Worm (Caenorhabditis elegans) whole organism, midembryonic: Measurements from ENCODE around the gene F14D7.3.

Source experiments
- T22C8.4 ChIP-seq: fragments of 200-800 bp; sonication (Bioruptor generic); IDR thresholded peaks from 2 replicates; pipeline ENCODE4 v1.3.6; 2022; ENCODE audit warnings: missing genetic modification characterization, missing compliant biosample characterization
- flt-1 ChIP-seq: fragments of 200-800 bp; sonication (Bioruptor generic); IDR thresholded peaks from 2 replicates; pipeline ENCODE4 v1.3.6; 2022; ENCODE audit warnings: missing genetic modification characterization, missing compliant biosample characterization
- klf-2 ChIP-seq: fragments of 200-800 bp; sonication (Bioruptor generic); conservative IDR thresholded peaks from 2 replicates; pipeline ENCODE4 v1.3.6; 2022; ENCODE audit warnings: missing genetic modification reagents, missing genetic modification characterization, missing compliant biosample characterization
- med-1 ChIP-seq: sonication (generic microtip); optimal IDR thresholded peaks from 2 replicates; lab custom pipeline; 2017; ENCODE audit warnings: missing genetic modification characterization, mild to moderate bottlenecking, missing compliant biosample characterization, antibody characterized with exemption, missing genetic modification reagents; ENCODE audit not compliant: insufficient read depth
- ref-1 ChIP-seq: fragments of 200-800 bp; sonication (Bioruptor generic); conservative IDR thresholded peaks from 2 replicates; pipeline ENCODE4 v1.3.6; 2022; ENCODE audit warnings: missing genetic modification reagents, missing genetic modification characterization, missing compliant biosample characterization
- tab-1 ChIP-seq: fragments of 200-800 bp; sonication (Bioruptor generic); IDR thresholded peaks from 2 replicates; pipeline ENCODE4 v1.3.6; 2022; ENCODE audit warnings: missing genetic modification characterization, missing compliant biosample characterization
- ztf-23 ChIP-seq: fragments of 200-800 bp; sonication (Bioruptor generic); IDR thresholded peaks from 2 replicates; pipeline ENCODE4 v1.3.6; 2022; ENCODE audit warnings: missing genetic modification reagents, missing genetic modification characterization, missing compliant biosample characterization
- ztf-29 ChIP-seq: fragments of 200-800 bp; sonication (Bioruptor generic); IDR thresholded peaks from 2 replicates; pipeline ENCODE4 v1.3.6; 2022; ENCODE audit warnings: missing genetic modification reagents, missing genetic modification characterization, missing compliant biosample characterization

DNA sequence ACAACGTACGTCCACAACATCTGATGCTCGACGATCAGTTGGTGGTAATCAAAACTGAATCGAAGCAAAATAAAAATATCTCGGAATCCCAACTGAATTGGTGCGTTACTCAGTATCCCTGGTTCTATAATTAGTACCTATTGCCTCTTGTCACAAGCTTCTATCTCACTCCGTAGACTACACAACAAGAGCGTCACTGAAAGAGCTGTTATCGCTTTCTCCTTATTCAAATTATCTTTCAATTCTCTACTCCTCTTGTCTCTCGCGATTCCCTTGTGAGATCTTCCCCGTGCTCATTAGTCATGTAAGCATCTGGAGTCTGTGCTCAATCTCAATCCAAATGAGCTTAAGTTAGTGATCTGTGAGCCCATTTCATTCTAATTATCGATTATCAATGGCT is 40.1 kb downstream of the F14D7.3 start, which contains the start of gene srm-6:
- no peak for TF ChIP-seq ztf-29 (GFP tag; lab: Robert Waterston, UW)
- TF ChIP-seq T22C8.4 (GFP tag; lab: Robert Waterston, UW) = no peak
- no peak for TF ChIP-seq ref-1
- TF ChIP-seq med-1 (GFP tag; lab: Kevin White, UChicago) = no peak
- TF ChIP-seq tab-1 (GFP tag; lab: Robert Waterston, UW) = no peak
- no peak for TF ChIP-seq ztf-23 (GFP tag; lab: Robert Waterston, UW)
- no peak for TF ChIP-seq flt-1
- no peak for TF ChIP-seq klf-2 (GFP tag; lab: Robert Waterston, UW)
